Worm (Caenorhabditis elegans): ENCODE measurements around the gene R11H6.2.

R11H6.2 gene

ce11 chrV:14609643-14610042, 11.8 kb downstream of the R11H6.2 start, which contains the start of gene R11H6.4:
TSS of gene R11H6.4 (plus strand) at chrV:14609943.
- no peak for TF ChIP-seq lin-13 (tag; optimal IDR thresholded peaks at IDR 0.05)
- TF ChIP-seq tbx-8 (GFP tag; optimal IDR thresholded peaks at IDR 0.05): no peak
- TF ChIP-seq nhr-237 (tag; optimal IDR thresholded peaks at IDR 0.05): no peak
- no peak for TF ChIP-seq sem-2 (GFP tag; optimal IDR thresholded peaks at IDR 0.05)
- TF ChIP-seq ztf-11 (tag; optimal IDR thresholded peaks at IDR 0.05): no peak

ce11 chrV:14610781-14611180, 13.0 kb downstream of the R11H6.2 start:
- TF ChIP-seq pha-4 (tag; optimal IDR thresholded peaks at IDR 0.05) (no peak), mab-5 (tag; optimal IDR thresholded peaks at IDR 0.05) (no peak), ces-1 (GFP tag; optimal IDR thresholded peaks at IDR 0.05) (no peak), sptf-1 (tag; optimal IDR thresholded peaks at IDR 0.05) (no peak), M03D4.4 (tag; optimal IDR thresholded peaks at IDR 0.05) (no peak), unc-62 (GFP tag; optimal IDR thresholded peaks at IDR 0.05) (no peak), drap-1 (GFP tag; optimal IDR thresholded peaks at IDR 0.05) (no peak), ceh-39 (tag; optimal IDR thresholded peaks at IDR 0.05) (no peak), elt-3 (tag; optimal IDR thresholded peaks at IDR 0.05) (no peak), elt-1 (tag; optimal IDR thresholded peaks at IDR 0.05; ENCODE audit: borderline replicate concordance, insufficient read depth) (no peak), snpc-4 (tag; optimal IDR thresholded peaks at IDR 0.05) (no peak), tbx-8 (GFP tag; optimal IDR thresholded peaks at IDR 0.05) (no peak), bed-3 (GFP tag; optimal IDR thresholded peaks at IDR 0.05) (no peak), unc-120 (tag; optimal IDR thresholded peaks at IDR 0.05; ENCODE audit: poor library complexity, severe bottlenecking) (no peak)

ce11 chrV:14612168-14612567, 14.4 kb downstream of the R11H6.2 start, which contains the start of the genes R11H6.5 and ccnk-1:
TSS of gene R11H6.5 (minus strand) at chrV:14612222.
TSS of gene ccnk-1 (plus strand) at chrV:14612548.
- TF ChIP-seq ceh-39 (tag; optimal IDR thresholded peaks at IDR 0.05): no peak
- no peak for TF ChIP-seq cnd-1 (tag; optimal IDR thresholded peaks at IDR 0.05)
- no peak for TF ChIP-seq ztf-11 (tag; optimal IDR thresholded peaks at IDR 0.05)
- no peak for TF ChIP-seq mls-2 (tag; optimal IDR thresholded peaks at IDR 0.05)
- TF ChIP-seq unc-39 (tag; optimal IDR thresholded peaks at IDR 0.05): no peak
- no peak for TF ChIP-seq ces-1 (GFP tag; optimal IDR thresholded peaks at IDR 0.05)
- TF ChIP-seq M03D4.4 (tag; optimal IDR thresholded peaks at IDR 0.05): no peak
- TF ChIP-seq mep-1 (tag; optimal IDR thresholded peaks at IDR 0.05): peak; percentile 38
- TF ChIP-seq nhr-237 (tag; optimal IDR thresholded peaks at IDR 0.05): peak; percentile 4
- TF ChIP-seq lsy-2 (tag; optimal IDR thresholded peaks at IDR 0.05): peak; percentile 98
- TF ChIP-seq elt-1 (tag; optimal IDR thresholded peaks at IDR 0.05; ENCODE audit: borderline replicate concordance, insufficient read depth): no peak
- no peak for TF ChIP-seq lin-13 (tag; optimal IDR thresholded peaks at IDR 0.05)
- no peak for TF ChIP-seq snpc-4 (tag; optimal IDR thresholded peaks at IDR 0.05)
- no peak for TF ChIP-seq drap-1 (GFP tag; optimal IDR thresholded peaks at IDR 0.05)
- no peak for TF ChIP-seq hlh-1 (tag; optimal IDR thresholded peaks at IDR 0.05)
- TF ChIP-seq unc-62 (GFP tag; optimal IDR thresholded peaks at IDR 0.05): no peak
- no peak for TF ChIP-seq lin-32 (GFP tag; optimal IDR thresholded peaks at IDR 0.05)
- TF ChIP-seq nhr-12 (tag; optimal IDR thresholded peaks at IDR 0.05): no peak
- no peak for TF ChIP-seq tbx-8 (GFP tag; optimal IDR thresholded peaks at IDR 0.05)
- TF ChIP-seq elt-3 (tag; optimal IDR thresholded peaks at IDR 0.05): no peak
- TF ChIP-seq mab-5 (tag; optimal IDR thresholded peaks at IDR 0.05): no peak
- no peak for TF ChIP-seq ham-2 (GFP tag; optimal IDR thresholded peaks at IDR 0.05)
- TF ChIP-seq nhr-76 (tag; optimal IDR thresholded peaks at IDR 0.05): no peak

ce11 chrV:14614454-14614853, 16.6 kb downstream of the R11H6.2 start:
- TF ChIP-seq bed-3 (GFP tag; optimal IDR thresholded peaks at IDR 0.05) (no peak), ceh-83 (GFP tag; optimal IDR thresholded peaks at IDR 0.05) (no peak), flh-1 (GFP tag; optimal IDR thresholded peaks at IDR 0.05) (no peak), ceh-43 (GFP tag; optimal IDR thresholded peaks at IDR 0.05) (no peak), lin-32 (GFP tag; optimal IDR thresholded peaks at IDR 0.05) (no peak)

ce11 chrV:14615671-14616070, 17.9 kb downstream of the R11H6.2 start:
- TF ChIP-seq sptf-1 (tag; optimal IDR thresholded peaks at IDR 0.05) (no peak), bed-3 (GFP tag; optimal IDR thresholded peaks at IDR 0.05) (no peak), ces-1 (GFP tag; optimal IDR thresholded peaks at IDR 0.05) (no peak), zip-8 (tag; optimal IDR thresholded peaks at IDR 0.05) (no peak), lin-13 (tag; optimal IDR thresholded peaks at IDR 0.05) (no peak), sem-2 (GFP tag; optimal IDR thresholded peaks at IDR 0.05) (no peak)
